Fruit fly (Drosophila melanogaster) whole organism, embryonic: ENCODE data around the gene CG31495.

ENCODE experiments used
- Antp ChIP-seq: fragments of 200-800 bp; sonication (Bioruptor generic); optimal IDR thresholded peaks from 3 replicates; lab custom pipeline; 2016; ENCODE audit warnings: missing biosample characterization, missing genetic modification characterization
- Blimp-1 ChIP-seq: fragments of 200-800 bp; sonication (Bioruptor generic); optimal IDR thresholded peaks from 3 replicates; lab custom pipeline; 2018; ENCODE audit warnings: missing biosample characterization, missing genetic modification characterization, mild to moderate bottlenecking, moderate library complexity, missing genetic modification reagents
- CG14860 ChIP-seq: fragments of 200-800 bp; sonication (Bioruptor generic); IDR thresholded peaks from 3 replicates; pipeline ENCODE4 v1.3.6; 2022; ENCODE audit warnings: missing biosample characterization, missing genetic modification characterization; ENCODE audit not compliant: partially characterized antibody
- CG15514 ChIP-seq: fragments of 200-800 bp; sonication (Bioruptor generic); optimal IDR thresholded peaks from 3 replicates; lab custom pipeline; 2017; ENCODE audit warnings: missing biosample characterization, missing genetic modification characterization, mild to moderate bottlenecking, moderate library complexity, missing genetic modification reagents
- CG16813 ChIP-seq: fragments of 200-800 bp; sonication (Bioruptor generic); IDR thresholded peaks from 3 replicates; pipeline ENCODE4 v1.3.6; 2022; ENCODE audit warnings: missing biosample characterization, missing genetic modification characterization; ENCODE audit not compliant: partially characterized antibody
- CG17359 ChIP-seq: fragments of 200-800 bp; sonication (Bioruptor generic); optimal IDR thresholded peaks from 3 replicates; lab custom pipeline; 2018; ENCODE audit warnings: missing biosample characterization, mild to moderate bottlenecking, missing genetic modification characterization, moderate library complexity
- CG18599 ChIP-seq: fragments of 200-800 bp; sonication (Bioruptor generic); optimal IDR thresholded peaks from 3 replicates; lab custom pipeline; 2017; ENCODE audit warnings: missing biosample characterization, missing genetic modification characterization, mild to moderate bottlenecking, moderate library complexity, missing genetic modification reagents
- CG31441 ChIP-seq: fragments of 200-800 bp; sonication (Bioruptor generic); IDR thresholded peaks from 2 replicates; pipeline ENCODE4 v1.3.6; 2022; ENCODE audit warnings: missing biosample characterization, missing genetic modification characterization
- CG3407 ChIP-seq: fragments of 200-800 bp; sonication (Bioruptor generic); optimal IDR thresholded peaks from 2 replicates; lab custom pipeline; 2018; ENCODE audit warnings: missing biosample characterization, mild to moderate bottlenecking, missing genetic modification characterization
- CG6272 ChIP-seq: fragments of 200-800 bp; sonication (Bioruptor generic); IDR thresholded peaks from 2 replicates; pipeline ENCODE4 v1.3.6; 2022; ENCODE audit warnings: missing biosample characterization, missing genetic modification characterization
- CG6689 ChIP-seq: fragments of 200-800 bp; sonication (Bioruptor generic); IDR thresholded peaks from 2 replicates; pipeline ENCODE4 v1.3.6; 2022; ENCODE audit warnings: missing biosample characterization, missing genetic modification characterization
- CG7271 ChIP-seq: fragments of 200-800 bp; sonication (Bioruptor generic); optimal IDR thresholded peaks from 2 replicates; lab custom pipeline; 2018; ENCODE audit warnings: missing biosample characterization, mild to moderate bottlenecking, missing genetic modification characterization, moderate library complexity
- CG7357 ChIP-seq: fragments of 200-800 bp; sonication (Bioruptor generic); IDR thresholded peaks from 3 replicates; pipeline ENCODE4 v1.3.6; 2022; ENCODE audit warnings: missing biosample characterization, missing genetic modification characterization
- CG7963 ChIP-seq: fragments of 200-800 bp; sonication (Bioruptor generic); IDR thresholded peaks from 3 replicates; pipeline ENCODE4 v1.3.6; 2022; ENCODE audit warnings: missing biosample characterization, missing genetic modification characterization; ENCODE audit not compliant: partially characterized antibody
- Dad ChIP-seq: fragments of 200-800 bp; sonication (Bioruptor generic); optimal IDR thresholded peaks from 3 replicates; lab custom pipeline; 2016; ENCODE audit warnings: missing biosample characterization, missing genetic modification characterization
- Ets97D ChIP-seq: fragments of 200-800 bp; sonication (Bioruptor generic); optimal IDR thresholded peaks from 3 replicates; lab custom pipeline; 2016; ENCODE audit warnings: missing biosample characterization, missing genetic modification characterization
- Fer3 ChIP-seq: fragments of 200-800 bp; sonication (Bioruptor generic); optimal IDR thresholded peaks from 2 replicates; lab custom pipeline; 2018; ENCODE audit warnings: missing biosample characterization, mild to moderate bottlenecking, missing genetic modification characterization, moderate library complexity
- GATAe ChIP-seq: fragments of 200-800 bp; sonication (Bioruptor generic); conservative IDR thresholded peaks from 2 replicates; pipeline ENCODE4 v1.3.6; 2022; ENCODE audit warnings: missing biosample characterization, missing genetic modification characterization
- Gug ChIP-seq: fragments of 200-800 bp; sonication (Bioruptor generic); IDR thresholded peaks from 4 replicates; pipeline ENCODE4 v1.3.6; 2022; ENCODE audit warnings: missing biosample characterization, missing genetic modification characterization
- HHEX ChIP-seq: fragments of 200-800 bp; sonication (Bioruptor generic); optimal IDR thresholded peaks from 3 replicates; lab custom pipeline; 2017; ENCODE audit warnings: missing biosample characterization, mild to moderate bottlenecking, missing genetic modification characterization, missing genetic modification reagents
- Hsf ChIP-seq: fragments of 200-800 bp; sonication (Bioruptor generic); optimal IDR thresholded peaks from 3 replicates; lab custom pipeline; 2016; ENCODE audit warnings: missing biosample characterization, missing genetic modification characterization
- Kr ChIP-seq: fragments of 200-800 bp; sonication (Bioruptor generic); optimal IDR thresholded peaks from 2 replicates; lab custom pipeline; 2017; ENCODE audit warnings: missing biosample characterization, mild to moderate bottlenecking, missing genetic modification characterization
- Lhr ChIP-seq: fragments of 200-800 bp; sonication (Bioruptor generic); optimal IDR thresholded peaks from 3 replicates; lab custom pipeline; 2017; ENCODE audit warnings: mild to moderate bottlenecking, missing biosample characterization, missing genetic modification reagents, missing genetic modification characterization
- Med ChIP-seq: fragments of 200-800 bp; sonication (Bioruptor generic); peaks from one replicate; lab custom pipeline; 2016; ENCODE audit warnings: missing biosample characterization, missing genetic modification characterization, mild to moderate bottlenecking, inconsistent platforms, moderate library complexity
- Nf-YC ChIP-seq: fragments of 200-800 bp; optimal IDR thresholded peaks from 3 replicates; lab custom pipeline; 2019; ENCODE audit warnings: missing biosample characterization, mild to moderate bottlenecking, missing genetic modification characterization, moderate library complexity
- Oaz ChIP-seq: fragments of 200-800 bp; sonication (Bioruptor generic); IDR thresholded peaks from 2 replicates; pipeline ENCODE4 v1.3.6; 2022; ENCODE audit warnings: missing biosample characterization, missing genetic modification characterization
- Sox102F ChIP-seq: fragments of 200-800 bp; sonication (Bioruptor generic); optimal IDR thresholded peaks from 2 replicates; lab custom pipeline; 2018; ENCODE audit warnings: missing biosample characterization, mild to moderate bottlenecking, missing genetic modification characterization, moderate library complexity
- az2 ChIP-seq: fragments of 200-800 bp; sonication (Bioruptor generic); optimal IDR thresholded peaks from 3 replicates; lab custom pipeline; 2016; ENCODE audit warnings: missing biosample characterization, missing genetic modification characterization
- bsh ChIP-seq, 2 experiments: fragments of 200-800 bp; sonication (Bioruptor generic); optimal IDR thresholded peaks; 2 replicates each; lab custom pipeline; 2017 to 2018; ENCODE audit warnings: mild to moderate bottlenecking in 2 of 2, missing biosample characterization in 2 of 2, missing genetic modification characterization in 2 of 2, moderate library complexity in 1 of 2
- chinmo ChIP-seq: fragments of 200-800 bp; sonication (Bioruptor generic); IDR thresholded peaks from 4 replicates; pipeline ENCODE4 v1.3.6; 2022; ENCODE audit warnings: missing biosample characterization, missing genetic modification characterization; ENCODE audit not compliant: partially characterized antibody
- corto ChIP-seq: fragments of 200-800 bp; sonication (Bioruptor generic); optimal IDR thresholded peaks from 2 replicates; lab custom pipeline; 2016; ENCODE audit warnings: missing biosample characterization, mild to moderate bottlenecking, missing genetic modification characterization, moderate library complexity
- crc ChIP-seq: fragments of 200-800 bp; sonication (Bioruptor generic); optimal IDR thresholded peaks from 2 replicates; lab custom pipeline; 2016; ENCODE audit warnings: missing biosample characterization, missing genetic modification characterization
- ems ChIP-seq: fragments of 200-800 bp; sonication (Bioruptor generic); optimal IDR thresholded peaks from 3 replicates; lab custom pipeline; 2016; ENCODE audit warnings: missing biosample characterization, missing genetic modification characterization
- ewg ChIP-seq: fragments of 200-800 bp; sonication (Bioruptor generic); optimal IDR thresholded peaks from 3 replicates; lab custom pipeline; 2017; ENCODE audit warnings: mild to moderate bottlenecking, missing biosample characterization, missing genetic modification reagents, missing genetic modification characterization
- ftz-f1 ChIP-seq: fragments of 200-800 bp; sonication (Bioruptor generic); optimal IDR thresholded peaks from 2 replicates; lab custom pipeline; 2016; ENCODE audit warnings: missing biosample characterization, missing genetic modification characterization
- gce ChIP-seq: fragments of 200-800 bp; sonication (Bioruptor generic); IDR thresholded peaks from 3 replicates; pipeline ENCODE4 v1.3.6; 2022; ENCODE audit warnings: missing biosample characterization, missing genetic modification characterization
- grau ChIP-seq: fragments of 200-800 bp; optimal IDR thresholded peaks from 3 replicates; lab custom pipeline; 2019; ENCODE audit warnings: missing biosample characterization, mild to moderate bottlenecking, missing genetic modification characterization, moderate library complexity
- hbn ChIP-seq: fragments of 200-800 bp; sonication (Bioruptor generic); IDR thresholded peaks from 2 replicates; pipeline ENCODE4 v1.3.6; 2022; ENCODE audit warnings: missing biosample characterization, missing genetic modification characterization; ENCODE audit not compliant: partially characterized antibody
- oc ChIP-seq: fragments of 200-800 bp; sonication (Bioruptor generic); optimal IDR thresholded peaks from 2 replicates; lab custom pipeline; 2018; ENCODE audit warnings: missing biosample characterization, mild to moderate bottlenecking, missing genetic modification characterization, moderate library complexity
- row ChIP-seq: fragments of 200-800 bp; sonication (Bioruptor generic); IDR thresholded peaks from 3 replicates; pipeline ENCODE4 v1.3.6; 2022; ENCODE audit warnings: missing biosample characterization, missing genetic modification characterization
- run ChIP-seq: fragments of 200-800 bp; sonication (Bioruptor generic); optimal IDR thresholded peaks from 3 replicates; lab custom pipeline; 2018; ENCODE audit warnings: missing biosample characterization, mild to moderate bottlenecking, missing genetic modification characterization
- sc ChIP-seq, 3 experiments: fragments of >200 bp in 2 of 3; fragments of 200-800 bp in 1 of 3; sonication (Bioruptor generic) in 1 of 3; optimal IDR thresholded peaks; 2 replicates in 2 of 3; 3 replicates in 1 of 3; lab custom pipeline; 2017; ENCODE audit warnings: mild to moderate bottlenecking in 1 of 3, missing biosample characterization in 1 of 3, missing genetic modification characterization in 1 of 3, missing genetic modification reagents in 1 of 3
- slp2 ChIP-seq: fragments of 200-800 bp; sonication (Bioruptor generic); optimal IDR thresholded peaks from 2 replicates; lab custom pipeline; 2016; ENCODE audit warnings: missing biosample characterization, missing genetic modification characterization
- sr ChIP-seq: fragments of 200-800 bp; sonication (Bioruptor generic); IDR thresholded peaks from 3 replicates; pipeline ENCODE4 v1.3.6; 2022; ENCODE audit warnings: missing biosample characterization, missing genetic modification characterization
- tap ChIP-seq: fragments of 200-800 bp; optimal IDR thresholded peaks from 3 replicates; lab custom pipeline; 2019; ENCODE audit warnings: missing biosample characterization, mild to moderate bottlenecking, missing genetic modification characterization, moderate library complexity
- wek ChIP-seq: fragments of 200-800 bp; sonication (Bioruptor generic); optimal IDR thresholded peaks from 3 replicates; lab custom pipeline; 2018; ENCODE audit warnings: missing biosample characterization, mild to moderate bottlenecking, missing genetic modification characterization, moderate library complexity
- yki ChIP-seq: fragments of >200 bp; optimal IDR thresholded peaks from 3 replicates; lab custom pipeline; 2018
- zfh1 ChIP-seq: fragments of 200-800 bp; sonication (Bioruptor generic); IDR thresholded peaks from 3 replicates; pipeline ENCODE4 v1.3.6; 2022; ENCODE audit warnings: missing biosample characterization, missing genetic modification characterization

The CG31495 gene

DNA sequence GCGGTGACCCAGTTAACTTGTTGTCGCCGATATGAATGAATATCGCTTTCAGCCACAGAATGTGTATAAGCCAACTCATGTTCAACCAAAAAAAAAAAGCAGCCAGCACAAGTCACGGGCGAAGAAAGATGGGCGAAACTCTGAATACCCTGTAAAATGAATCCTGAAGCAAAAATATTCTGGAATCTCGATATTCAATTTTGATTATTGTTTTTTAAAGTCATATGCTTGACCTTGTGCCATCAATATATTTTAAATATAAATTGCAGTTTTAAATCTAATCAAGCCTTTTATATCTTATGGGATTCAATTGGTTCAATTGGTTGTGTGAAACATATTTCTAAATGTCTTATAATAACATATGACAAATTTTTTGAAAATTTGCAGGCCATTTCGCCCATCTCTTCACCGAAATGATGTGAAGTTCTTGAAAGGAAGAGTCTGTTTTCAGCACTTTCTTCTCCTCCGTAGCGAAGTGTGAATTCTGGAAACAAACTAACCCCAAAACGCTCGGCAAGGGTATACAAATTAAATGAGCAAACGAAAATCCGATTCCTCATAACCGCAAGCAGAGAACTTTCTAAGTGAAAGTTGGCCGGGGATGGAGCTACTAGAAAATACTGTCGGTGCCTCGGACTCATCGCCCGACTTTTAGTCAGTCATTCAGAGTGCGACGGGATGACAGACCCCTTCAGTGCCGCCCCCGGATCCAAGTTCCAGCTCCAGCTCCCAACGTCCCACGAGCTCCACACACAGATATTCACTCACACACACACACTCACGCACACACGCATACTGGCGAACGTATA is 24.0 kb downstream of the CG31495 start (continued):
- TF ChIP-seq CG6689 (GFP tag; lab: Robert Waterston, UW) (no peak), Hsf (GFP tag; lab: Kevin White, UChicago) (no peak), CG16813 (GFP tag; lab: Robert Waterston, UW) (no peak), yki (lab: Kevin White, UChicago) (no peak), crc (GFP tag; lab: Kevin White, UChicago) (no peak), GATAe (no peak), Nf-YC (tag; lab: Kevin White, UChicago) (no peak), CG6272 (GFP tag; lab: Robert Waterston, UW) (no peak), wek (GFP tag; lab: Kevin White, UChicago) (no peak), zfh1 (GFP tag; lab: Robert Waterston, UW) (no peak), Kr (no peak), Dad (no peak), tap (tag; lab: Kevin White, UChicago) (no peak), CG7963 (GFP tag; lab: Robert Waterston, UW) (no peak), corto (GFP tag; lab: Kevin White, UChicago) (no peak), sc (optimal IDR thresholded peaks at IDR 0.05; lab: Kevin White, UChicago) (no peak), sc (GFP tag; optimal IDR thresholded peaks at IDR 0.05; lab: Kevin White, UChicago) (peak; percentile 22), HHEX (GFP tag; lab: Kevin White, UChicago) (no peak), chinmo (GFP tag; lab: Robert Waterston, UW) (no peak), CG14860 (GFP tag; lab: Robert Waterston, UW) (no peak), CG3407 (GFP tag; lab: Kevin White, UChicago) (no peak), row (GFP tag; lab: Robert Waterston, UW) (0 out of 3 replicates have a peak, but pooled peaks have one; percentile 15), Med (peak; percentile 54), az2 (GFP tag; lab: Kevin White, UChicago) (no peak), Lhr (GFP tag; lab: Kevin White, UChicago) (peak; percentile 13), ems (no peak), gce (no peak), CG7271 (tag; lab: Kevin White, UChicago) (no peak), hbn (GFP tag; lab: Robert Waterston, UW) (no peak), oc (tag; lab: Kevin White, UChicago) (peak; percentile 16), sr (GFP tag; lab: Robert Waterston, UW) (0 out of 3 replicates have a peak, but pooled peaks have one; percentile 49), Ets97D (GFP tag; lab: Kevin White, UChicago) (no peak), ewg (peak; percentile 16), CG18599 (GFP tag; lab: Kevin White, UChicago) (no peak), Blimp-1 (peak; percentile 96), CG31441 (peak; percentile 42; the same call in 1 of the 2 replicates), slp2 (no peak), Oaz (GFP tag; lab: Robert Waterston, UW) (no peak), CG17359 (tag; lab: Kevin White, UChicago) (no peak), Sox102F (GFP tag; lab: Kevin White, UChicago) (peak; percentile 47), Antp (GFP tag; lab: Kevin White, UChicago) (no peak), grau (tag; lab: Kevin White, UChicago) (no peak), run (tag; lab: Kevin White, UChicago) (no peak), ftz-f1 (GFP tag; lab: Kevin White, UChicago) (no peak), CG7357 (GFP tag; lab: Robert Waterston, UW) (no peak), Fer3 (tag; lab: Kevin White, UChicago) (no peak), CG15514 (GFP tag; lab: Kevin White, UChicago) (no peak), bsh (GFP tag; optimal IDR thresholded peaks at IDR 0.05; lab: Kevin White, UChicago) (peak in 1 of 2 experiments; percentile 32), Gug (no peak)
